Worm (Caenorhabditis elegans) whole organism, young adult: ENCODE data around the gene ZK637.14.
A peak's percentile ranks its signal among the peaks of the same experiment; 100 is the strongest.

Experiments
- D2030.7 ChIP-seq: fragments of 200-800 bp; sonication (Bioruptor generic); IDR thresholded peaks from 2 replicates; pipeline ENCODE4 v1.3.6; 2022; ENCODE audit warnings: missing genetic modification reagents, missing genetic modification characterization, missing compliant biosample characterization
- F37B4.10 ChIP-seq: fragments of 200-800 bp; sonication (Bioruptor generic); IDR thresholded peaks from 2 replicates; pipeline ENCODE4 v1.3.6; 2022; ENCODE audit warnings: missing genetic modification characterization, missing compliant biosample characterization
- F49E8.2 ChIP-seq: sonication (generic microtip); optimal IDR thresholded peaks from 3 replicates; lab custom pipeline; 2017; ENCODE audit warnings: missing genetic modification characterization, mild to moderate bottlenecking, missing compliant biosample characterization, antibody characterized with exemption, moderate library complexity; ENCODE audit not compliant: insufficient read depth
- F52B5.7 ChIP-seq: sonication (generic microtip); optimal IDR thresholded peaks from 2 replicates; lab custom pipeline; 2016; ENCODE audit warnings: mild to moderate bottlenecking, missing genetic modification characterization, missing compliant biosample characterization
- K11D2.4 ChIP-seq: fragments of 200-800 bp; sonication (Bioruptor generic); IDR thresholded peaks from 2 replicates; pipeline ENCODE4 v1.3.6; 2022; ENCODE audit warnings: missing genetic modification reagents, missing genetic modification characterization, missing compliant biosample characterization
- Y67H2A.10 ChIP-seq: fragments of 200-800 bp; sonication (Bioruptor generic); conservative IDR thresholded peaks from 2 replicates; pipeline ENCODE4 v1.3.6; 2022; ENCODE audit warnings: missing genetic modification reagents, missing genetic modification characterization, missing compliant biosample characterization
- akir-1 ChIP-seq: fragments of 200-800 bp; sonication (Bioruptor generic); optimal IDR thresholded peaks from 2 replicates; lab custom pipeline; 2018; ENCODE audit warnings: mild to moderate bottlenecking, missing genetic modification characterization, moderate library complexity, missing compliant biosample characterization
- ama-1 ChIP-seq, 3 experiments: fragments of 150-350 bp in 1 of 3; sonication (generic microtip) in 2 of 3; optimal IDR thresholded peaks; 2 replicates each; lab custom pipeline; 2014 to 2018; ENCODE audit warnings: missing biosample characterization in 2 of 3, missing genetic modification characterization in 2 of 3, missing genetic modification reagents in 2 of 3
- atf-7 ChIP-seq: sonication (generic microtip); optimal IDR thresholded peaks from 2 replicates; lab custom pipeline; 2017; ENCODE audit warnings: mild to moderate bottlenecking, missing genetic modification characterization, missing compliant biosample characterization
- attf-6 ChIP-seq: fragments of 200-800 bp; sonication (Bioruptor generic); IDR thresholded peaks from 2 replicates; pipeline ENCODE4 v1.3.6; 2022; ENCODE audit warnings: missing genetic modification reagents, missing genetic modification characterization, missing compliant biosample characterization
- cebp-1 ChIP-seq, 2 experiments: fragments of 200-800 bp in 1 of 2; sonication (Bioruptor generic) in 1 of 2; sonication (generic microtip) in 1 of 2; IDR thresholded peaks in 1 of 2; optimal IDR thresholded peaks in 1 of 2; 2 replicates each; pipeline versions ENCODE4 v1.3.6 to Lab custom; 2017 to 2022; ENCODE audit warnings: missing compliant biosample characterization in 2 of 2, missing genetic modification characterization in 2 of 2, mild to moderate bottlenecking in 1 of 2, missing genetic modification reagents in 1 of 2, moderate library complexity in 1 of 2
- ceh-27 ChIP-seq: fragments of 200-800 bp; sonication (Bioruptor generic); optimal IDR thresholded peaks from 2 replicates; lab custom pipeline; 2018; ENCODE audit warnings: mild to moderate bottlenecking, missing genetic modification characterization, moderate library complexity, missing compliant biosample characterization
- ceh-58 ChIP-seq: fragments of 200-800 bp; sonication (Bioruptor generic); IDR thresholded peaks from 2 replicates; pipeline ENCODE4 v1.3.6; 2022; ENCODE audit warnings: missing genetic modification characterization, missing compliant biosample characterization
- ceh-79 ChIP-seq: sonication (generic microtip); optimal IDR thresholded peaks from 2 replicates; lab custom pipeline; 2017; ENCODE audit warnings: mild to moderate bottlenecking, missing genetic modification characterization, missing compliant biosample characterization
- dpff-1 ChIP-seq: sonication (generic microtip); optimal IDR thresholded peaks from 2 replicates; lab custom pipeline; 2017; ENCODE audit warnings: mild to moderate bottlenecking, missing genetic modification characterization, missing compliant biosample characterization
- efl-1 ChIP-seq: fragments of 150-350 bp; optimal IDR thresholded peaks from 2 replicates; lab custom pipeline; 2014; ENCODE audit warnings: missing biosample characterization, missing genetic modification reagents, missing genetic modification characterization
- egl-44 ChIP-seq: fragments of 200-800 bp; sonication (Bioruptor generic); IDR thresholded peaks from 2 replicates; pipeline ENCODE4 v1.3.6; 2022; ENCODE audit warnings: missing genetic modification reagents, missing genetic modification characterization, missing compliant biosample characterization
- hlh-26 ChIP-seq: fragments of 200-800 bp; sonication (Bioruptor generic); conservative IDR thresholded peaks from 2 replicates; pipeline ENCODE4 v1.3.6; 2022; ENCODE audit warnings: missing genetic modification reagents, missing genetic modification characterization, missing compliant biosample characterization
- lag-1 ChIP-seq: fragments of 200-800 bp; sonication (Bioruptor generic); IDR thresholded peaks from 2 replicates; pipeline ENCODE4 v1.3.6; 2022; ENCODE audit warnings: missing genetic modification reagents, missing genetic modification characterization, missing compliant biosample characterization
- let-607 ChIP-seq, 2 experiments: fragments of 200-800 bp in 1 of 2; sonication (Bioruptor generic) in 1 of 2; sonication (generic microtip) in 1 of 2; optimal IDR thresholded peaks; 2 replicates each; lab custom pipeline; 2016 to 2018; ENCODE audit warnings: mild to moderate bottlenecking in 2 of 2, missing compliant biosample characterization in 2 of 2, missing genetic modification characterization in 2 of 2, moderate library complexity in 2 of 2, missing genotype in 1 of 2
- lir-1 ChIP-seq: fragments of 200-800 bp; sonication (Bioruptor generic); conservative IDR thresholded peaks from 2 replicates; pipeline ENCODE4 v1.3.6; 2022; ENCODE audit warnings: missing genetic modification reagents, missing genetic modification characterization, missing compliant biosample characterization
- lsy-27 ChIP-seq: sonication (generic microtip); optimal IDR thresholded peaks from 2 replicates; lab custom pipeline; 2017; ENCODE audit warnings: missing genetic modification characterization, mild to moderate bottlenecking, missing compliant biosample characterization, antibody characterized with exemption, missing genotype, borderline replicate concordance; ENCODE audit not compliant: insufficient read depth
- madf-8 ChIP-seq: fragments of 200-800 bp; sonication (Bioruptor generic); conservative IDR thresholded peaks from 2 replicates; pipeline ENCODE4 v1.3.6; 2022; ENCODE audit warnings: missing genetic modification reagents, missing genetic modification characterization, missing compliant biosample characterization
- mel-28 ChIP-seq: sonication (generic microtip); optimal IDR thresholded peaks from 2 replicates; lab custom pipeline; 2016; ENCODE audit warnings: borderline replicate concordance, mild to moderate bottlenecking, missing genetic modification characterization, missing compliant biosample characterization
- mes-4 ChIP-seq: sonication (generic microtip); optimal IDR thresholded peaks from 2 replicates; lab custom pipeline; 2016; ENCODE audit warnings: missing genotype, missing genetic modification characterization, missing compliant biosample characterization
- nhr-179 ChIP-seq: sonication (generic microtip); optimal IDR thresholded peaks from 2 replicates; lab custom pipeline; 2016; ENCODE audit warnings: mild to moderate bottlenecking, missing genetic modification characterization, missing compliant biosample characterization
- nhr-27 ChIP-seq: fragments of 200-800 bp; sonication (Bioruptor generic); optimal IDR thresholded peaks from 2 replicates; lab custom pipeline; 2018; ENCODE audit warnings: mild to moderate bottlenecking, missing genetic modification characterization, moderate library complexity, missing compliant biosample characterization
- nhr-80 ChIP-seq: sonication (generic microtip); optimal IDR thresholded peaks from 2 replicates; lab custom pipeline; 2016; ENCODE audit warnings: missing genetic modification characterization, missing compliant biosample characterization
- pbrm-1 ChIP-seq: fragments of 200-800 bp; sonication (Bioruptor generic); IDR thresholded peaks from 2 replicates; pipeline ENCODE4 v1.3.6; 2022; ENCODE audit warnings: missing genetic modification reagents, missing genetic modification characterization, missing compliant biosample characterization
- pha-4 ChIP-seq: fragments of 150-350 bp; sonication (generic microtip); optimal IDR thresholded peaks from 2 replicates; lab custom pipeline; 2014; ENCODE audit warnings: missing biosample characterization, missing genetic modification reagents, missing genetic modification characterization
- rec-8 ChIP-seq, 2 experiments: sonication (generic microtip); optimal IDR thresholded peaks; 2 replicates each; lab custom pipeline; 2016; ENCODE audit warnings: mild to moderate bottlenecking in 2 of 2, missing genetic modification characterization in 2 of 2, missing genetic modification reagents in 2 of 2, missing genotype in 2 of 2, missing biosample characterization in 1 of 2, missing compliant biosample characterization in 1 of 2, moderate library complexity in 1 of 2
- rpc-1 ChIP-seq, 2 experiments: fragments of 150-350 bp in 1 of 2; sonication (generic microtip) in 1 of 2; optimal IDR thresholded peaks; 2 replicates each; lab custom pipeline; 2014 to 2018; ENCODE audit warnings: missing biosample characterization in 1 of 2, missing genetic modification characterization in 1 of 2, missing genetic modification reagents in 1 of 2, missing genotype in 1 of 2
- snpc-3.4 ChIP-seq: sonication (generic microtip); optimal IDR thresholded peaks from 2 replicates; lab custom pipeline; 2017; ENCODE audit warnings: missing genetic modification characterization, mild to moderate bottlenecking, missing compliant biosample characterization, antibody characterized with exemption, moderate library complexity, missing genotype, missing genetic modification reagents
- tlf-1 ChIP-seq: fragments of 200-800 bp; sonication (Bioruptor generic); optimal IDR thresholded peaks from 2 replicates; lab custom pipeline; 2018; ENCODE audit warnings: mild to moderate bottlenecking, missing genetic modification characterization, missing compliant biosample characterization
- unc-62 ChIP-seq: fragments of 150-350 bp; optimal IDR thresholded peaks from 2 replicates; lab custom pipeline; 2014; ENCODE audit warnings: missing biosample characterization, missing genetic modification reagents, missing genetic modification characterization
- xnd-1 ChIP-seq: sonication (generic microtip); optimal IDR thresholded peaks from 2 replicates; lab custom pipeline; 2016; ENCODE audit warnings: missing genotype, missing genetic modification reagents, missing genetic modification characterization, missing compliant biosample characterization
- zfh-2 ChIP-seq: fragments of 200-800 bp; sonication (Bioruptor generic); conservative IDR thresholded peaks from 2 replicates; pipeline ENCODE4 v1.3.6; 2022; ENCODE audit warnings: missing genetic modification reagents, missing genetic modification characterization, missing compliant biosample characterization
- ztf-3 ChIP-seq: fragments of 200-800 bp; sonication (Bioruptor generic); optimal IDR thresholded peaks from 2 replicates; lab custom pipeline; 2018; ENCODE audit warnings: mild to moderate bottlenecking, missing genetic modification characterization, missing compliant biosample characterization

The ZK637.14 gene

DNA sequence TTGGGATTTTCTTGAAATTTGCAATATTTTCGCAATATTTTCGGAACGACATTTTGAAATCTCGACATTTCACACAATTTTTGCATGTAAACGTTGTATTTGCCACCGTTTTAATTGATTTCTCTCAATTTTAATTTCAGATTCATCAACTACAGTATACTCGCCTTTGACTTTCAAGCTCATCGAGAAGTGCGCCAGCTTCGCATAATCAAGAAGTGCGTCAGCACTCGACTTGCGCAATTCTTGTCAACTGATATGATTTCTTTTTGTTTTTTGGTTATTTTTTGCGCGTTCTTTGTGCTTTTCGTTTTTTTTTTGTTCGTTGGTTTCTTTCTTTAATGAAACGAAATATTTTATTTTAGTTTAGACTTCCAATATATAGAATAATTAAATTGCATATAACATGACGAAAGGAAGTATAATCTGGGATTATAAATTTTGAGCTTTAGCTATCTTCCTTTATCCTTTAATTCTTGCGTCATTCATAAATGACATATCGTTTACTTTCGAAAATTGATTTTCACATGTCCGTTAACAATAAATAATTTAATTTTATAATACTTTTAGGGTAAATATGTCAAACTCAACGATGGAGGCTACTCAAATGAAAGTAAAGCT, 1.7 kb downstream of the ZK637.14 start, which contains the start of gene famh-136 (continued):
- TF ChIP-seq attf-6 (GFP tag; lab: Robert Waterston, UW) (no peak), F52B5.7 (tag; lab: Kevin White, UChicago) (no peak), rpc-1 (optimal IDR thresholded peaks at IDR 0.05; lab: Kevin White, UChicago) (no peak), rpc-1 (tag; optimal IDR thresholded peaks at IDR 0.05; lab: Kevin White, UChicago) (no peak), mes-4 (no peak), rec-8 (tag; optimal IDR thresholded peaks at IDR 0.05; lab: Kevin White, UChicago) (no peak), F37B4.10 (GFP tag; lab: Robert Waterston, UW) (no peak), ztf-3 (GFP tag; lab: Kevin White, UChicago) (no peak), dpff-1 (tag; lab: Kevin White, UChicago) (no peak), pbrm-1 (GFP tag; lab: Robert Waterston, UW) (peak; percentile 87; the same call in 1 of the 2 replicates)

DNA sequence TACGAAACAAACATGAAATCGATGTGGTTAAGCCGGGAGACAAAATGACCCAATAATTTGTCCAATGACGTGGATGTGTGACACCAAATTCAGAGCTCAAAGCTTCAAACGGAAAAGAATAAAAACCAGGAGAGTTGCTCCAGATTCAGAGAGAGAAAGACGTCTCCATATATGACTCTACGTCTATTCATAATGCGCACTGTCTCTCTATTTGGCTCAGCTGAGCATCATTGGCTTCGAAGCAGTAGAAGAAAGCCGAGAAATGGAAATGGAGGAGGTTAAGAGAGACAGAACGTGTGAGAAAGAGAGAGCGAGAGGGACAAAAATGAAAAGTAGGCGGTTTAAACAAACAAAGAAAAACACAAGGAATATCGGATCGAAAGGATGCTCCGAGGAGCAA, 2.6 kb downstream of the ZK637.14 start:
- TF ChIP-seq cebp-1 (GFP tag; IDR thresholded peaks at IDR 0.05; lab: Robert Waterston, UW) = no peak
- TF ChIP-seq cebp-1 (tag; optimal IDR thresholded peaks at IDR 0.05; lab: Kevin White, UChicago) = peak; percentile 70
- no peak for TF ChIP-seq snpc-3.4 (tag; lab: Kevin White, UChicago)
- TF ChIP-seq, all 124 proteins: peak for 1

DNA sequence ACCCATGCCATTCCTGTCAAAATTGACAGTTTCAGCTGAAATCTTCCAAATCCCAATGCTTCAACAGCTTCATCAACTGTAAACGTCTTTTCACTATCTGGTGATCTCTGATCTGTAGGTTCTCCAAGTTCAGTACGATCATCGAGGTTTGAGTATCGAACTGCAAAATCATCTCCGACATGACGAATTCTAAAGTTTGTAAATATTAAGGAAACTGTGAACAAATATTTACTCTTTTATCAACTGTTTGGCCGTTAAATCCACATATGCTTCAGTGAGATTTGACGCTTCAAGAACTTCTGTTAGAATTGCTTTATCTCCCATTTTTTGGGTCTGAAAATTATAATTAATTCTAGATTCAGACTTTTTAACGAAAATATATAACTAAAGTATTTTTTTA, 3.8 kb downstream of the ZK637.14 start, which contains the start of gene svop-1:
svop-1 (minus strand) TSS at position 339 of the 400 bp plus-strand sequence.
- no peak for TF ChIP-seq ceh-27 (GFP tag; lab: Kevin White, UChicago)
- TF ChIP-seq lag-1 (GFP tag; lab: Robert Waterston, UW) = no peak
- no peak for TF ChIP-seq egl-44 (GFP tag; lab: Robert Waterston, UW)
- TF ChIP-seq xnd-1 (tag; lab: Kevin White, UChicago) = no peak
- TF ChIP-seq F37B4.10 (GFP tag; lab: Robert Waterston, UW) = no peak
- TF ChIP-seq mel-28 = no peak
- no peak for TF ChIP-seq D2030.7 (GFP tag; lab: Robert Waterston, UW)
- TF ChIP-seq hlh-26 (GFP tag; lab: Robert Waterston, UW) = no peak

DNA sequence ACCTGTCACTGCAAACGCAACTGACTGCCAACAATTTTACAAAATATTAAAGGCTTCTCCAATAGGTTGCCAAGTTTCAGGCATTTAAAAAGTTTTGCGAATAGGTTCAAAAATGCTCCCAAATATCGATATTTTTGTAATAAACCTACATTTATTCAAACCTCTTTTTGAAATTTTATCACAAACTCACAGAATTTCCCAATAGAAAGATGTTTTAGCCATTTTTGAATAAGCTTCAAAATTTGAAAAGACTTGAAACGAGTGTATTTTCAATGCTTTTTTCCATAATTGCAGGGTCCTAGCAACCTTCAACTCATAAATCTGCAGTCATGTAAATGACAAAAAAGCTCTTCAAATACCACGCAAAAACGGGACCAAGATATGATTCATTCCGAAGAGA, 6.6 kb downstream of the ZK637.14 start:
- TF ChIP-seq Y67H2A.10 (GFP tag; lab: Robert Waterston, UW) = no peak
- no peak for TF ChIP-seq nhr-80 (tag; lab: Kevin White, UChicago)
- TF ChIP-seq madf-8 (GFP tag; lab: Robert Waterston, UW) = no peak
- TF ChIP-seq ama-1 (optimal IDR thresholded peaks at IDR 0.05; lab: Kevin White, UChicago) = no peak
- no peak for TF ChIP-seq ama-1 (GFP tag; optimal IDR thresholded peaks at IDR 0.05; lab: Kevin White, UChicago)
- TF ChIP-seq efl-1 (GFP tag; lab: Kevin White, UChicago) = no peak
- TF ChIP-seq zfh-2 = no peak
- no peak for TF ChIP-seq K11D2.4 (GFP tag; lab: Robert Waterston, UW)

DNA sequence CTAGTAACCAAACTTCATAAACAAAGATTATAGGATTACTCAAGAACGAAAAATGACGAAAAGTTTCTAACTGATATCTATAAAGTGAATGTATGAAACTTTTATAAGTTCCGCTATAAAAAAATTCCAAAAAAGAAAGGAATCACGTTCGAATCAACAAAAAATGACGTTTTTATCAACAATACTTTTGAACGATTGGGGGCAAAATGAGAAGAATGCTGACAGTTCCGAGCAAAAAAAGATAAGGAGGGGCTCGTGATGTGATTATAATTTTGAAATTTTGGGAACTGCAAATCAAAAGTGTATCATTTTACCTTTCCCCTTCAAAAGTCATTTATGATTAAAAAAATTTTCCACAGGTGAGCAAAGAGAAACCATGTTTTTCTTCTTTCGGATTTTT, 10.0 kb downstream of the ZK637.14 start:
- TF ChIP-seq tlf-1 (no peak), madf-8 (GFP tag; lab: Robert Waterston, UW) (no peak), ceh-58 (GFP tag; lab: Robert Waterston, UW) (no peak), akir-1 (no peak), nhr-27 (no peak), unc-62 (GFP tag; lab: Kevin White, UChicago) (peak; percentile 74), F49E8.2 (tag; lab: Kevin White, UChicago) (no peak), K11D2.4 (GFP tag; lab: Robert Waterston, UW) (no peak), lsy-27 (tag; lab: Kevin White, UChicago) (no peak), atf-7 (peak; percentile 55), lir-1 (no peak), nhr-179 (tag; lab: Kevin White, UChicago) (no peak), let-607 (tag; optimal IDR thresholded peaks at IDR 0.05; lab: Kevin White, UChicago) (no peak), cebp-1 (GFP tag; IDR thresholded peaks at IDR 0.05; lab: Robert Waterston, UW) (peak; percentile 10; the same call in 1 of the 2 replicates), cebp-1 (tag; optimal IDR thresholded peaks at IDR 0.05; lab: Kevin White, UChicago) (no peak), attf-6 (GFP tag; lab: Robert Waterston, UW) (no peak), nhr-80 (tag; lab: Kevin White, UChicago) (peak; percentile 85), pha-4 (no peak), ceh-79 (no peak)
